Worm (Caenorhabditis elegans) whole organism, L3 larva: ENCODE measurements around the gene eri-3.

Experiments
- R02D3.7 ChIP-seq: fragments of 150-350 bp; optimal IDR thresholded peaks from 2 replicates; lab custom pipeline; 2014; ENCODE audit warnings: missing biosample characterization, missing genetic modification characterization
- ZK546.5 ChIP-seq: sonication (generic microtip); optimal IDR thresholded peaks from 2 replicates; lab custom pipeline; 2017; ENCODE audit warnings: missing biosample characterization, missing genetic modification characterization
- ama-1 ChIP-seq: fragments of 150-350 bp; optimal IDR thresholded peaks from 2 replicates; lab custom pipeline; 2018
- ceh-16 ChIP-seq: sonication (generic microtip); optimal IDR thresholded peaks from 2 replicates; lab custom pipeline; 2017; ENCODE audit warnings: missing biosample characterization, missing genetic modification characterization
- ceh-28 ChIP-seq: fragments of 150-350 bp; optimal IDR thresholded peaks from 2 replicates; lab custom pipeline; 2014; ENCODE audit warnings: missing biosample characterization, missing genetic modification reagents, missing genetic modification characterization
- ceh-82 ChIP-seq: fragments of 150-350 bp; optimal IDR thresholded peaks from 2 replicates; lab custom pipeline; 2014; ENCODE audit warnings: missing biosample characterization, missing genetic modification characterization
- ceh-9 ChIP-seq: sonication (generic microtip); optimal IDR thresholded peaks from 2 replicates; lab custom pipeline; 2018; ENCODE audit warnings: missing biosample characterization, missing genetic modification characterization
- daf-12 ChIP-seq: fragments of 150-350 bp; optimal IDR thresholded peaks from 2 replicates; lab custom pipeline; 2014; ENCODE audit warnings: missing biosample characterization, missing genetic modification reagents, missing genetic modification characterization
- egl-27 ChIP-seq: sonication (generic microtip); optimal IDR thresholded peaks from 4 replicates; lab custom pipeline; 2017; ENCODE audit warnings: missing biosample characterization, missing genetic modification reagents, missing genetic modification characterization
- elt-1 ChIP-seq: fragments of 150-350 bp; optimal IDR thresholded peaks from 2 replicates; lab custom pipeline; 2014; ENCODE audit warnings: missing biosample characterization, missing genetic modification characterization
- elt-2 ChIP-seq: sonication (generic microtip); optimal IDR thresholded peaks from 2 replicates; lab custom pipeline; 2016; ENCODE audit warnings: missing genetic modification reagents, mild to moderate bottlenecking, missing genetic modification characterization, missing compliant biosample characterization
- elt-3 ChIP-seq, 3 experiments: fragments of 150-350 bp in 1 of 3; sonication (generic microtip) in 2 of 3; optimal IDR thresholded peaks; 2 replicates in 2 of 3; 4 replicates in 1 of 3; lab custom pipeline; 2014 to 2017; ENCODE audit warnings: missing biosample characterization in 3 of 3, missing genetic modification characterization in 3 of 3
- eor-1 ChIP-seq, 2 experiments: fragments of 150-350 bp; optimal IDR thresholded peaks; 2 replicates each; lab custom pipeline; 2014 to 2018; ENCODE audit warnings: missing biosample characterization in 2 of 2, missing genetic modification characterization in 2 of 2
- fkh-2 ChIP-seq: fragments of 150-350 bp; optimal IDR thresholded peaks from 2 replicates; lab custom pipeline; 2014; ENCODE audit warnings: missing biosample characterization, missing genetic modification reagents, missing genetic modification characterization
- hmg-11 ChIP-seq: sonication (generic microtip); optimal IDR thresholded peaks from 2 replicates; lab custom pipeline; 2016; ENCODE audit warnings: missing genetic modification characterization, missing compliant biosample characterization
- lin-39 ChIP-seq: fragments of 150-350 bp; optimal IDR thresholded peaks from 2 replicates; lab custom pipeline; 2018; ENCODE audit warnings: missing biosample characterization, missing genetic modification reagents, missing genetic modification characterization
- mml-1 ChIP-seq: fragments of 150-350 bp; sonication (generic microtip); optimal IDR thresholded peaks from 3 replicates; lab custom pipeline; 2014; ENCODE audit warnings: missing biosample characterization, missing genetic modification characterization
- nfya-1 ChIP-seq: sonication (generic microtip); optimal IDR thresholded peaks from 2 replicates; lab custom pipeline; 2017; ENCODE audit warnings: missing genetic modification characterization, mild to moderate bottlenecking, missing compliant biosample characterization, antibody characterized with exemption, moderate library complexity; ENCODE audit not compliant: insufficient read depth
- nhr-12 ChIP-seq: fragments of 150-350 bp; optimal IDR thresholded peaks from 2 replicates; lab custom pipeline; 2014; ENCODE audit warnings: missing biosample characterization, missing genetic modification characterization
- nhr-23 ChIP-seq: fragments of 150-350 bp; optimal IDR thresholded peaks from 2 replicates; lab custom pipeline; 2014; ENCODE audit warnings: missing biosample characterization, missing genetic modification reagents, missing genetic modification characterization
- nhr-237 ChIP-seq: fragments of 150-350 bp; optimal IDR thresholded peaks from 2 replicates; lab custom pipeline; 2014; ENCODE audit warnings: missing biosample characterization, missing genetic modification characterization
- nhr-25 ChIP-seq: sonication (generic microtip); optimal IDR thresholded peaks from 2 replicates; lab custom pipeline; 2017; ENCODE audit warnings: missing biosample characterization, missing genetic modification characterization
- nhr-28 ChIP-seq: fragments of 150-350 bp; optimal IDR thresholded peaks from 2 replicates; lab custom pipeline; 2014; ENCODE audit warnings: missing biosample characterization, missing genetic modification characterization
- nhr-43 ChIP-seq: sonication (generic microtip); optimal IDR thresholded peaks from 2 replicates; lab custom pipeline; 2016; ENCODE audit warnings: mild to moderate bottlenecking, missing genetic modification characterization, missing compliant biosample characterization; ENCODE audit not compliant: poor library complexity, severe bottlenecking
- nhr-67 ChIP-seq: fragments of 150-350 bp; optimal IDR thresholded peaks from 2 replicates; lab custom pipeline; 2014; ENCODE audit warnings: missing biosample characterization, missing genetic modification characterization
- nhr-76 ChIP-seq: fragments of 150-350 bp; sonication (generic microtip); optimal IDR thresholded peaks from 5 replicates; lab custom pipeline; 2014; ENCODE audit warnings: missing biosample characterization, missing genetic modification characterization
- pha-4 ChIP-seq: fragments of 150-350 bp; optimal IDR thresholded peaks from 2 replicates; lab custom pipeline; 2014; ENCODE audit warnings: missing biosample characterization, missing genetic modification reagents, missing genetic modification characterization
- pqm-1 ChIP-seq: fragments of 150-350 bp; optimal IDR thresholded peaks from 2 replicates; lab custom pipeline; 2017; ENCODE audit warnings: missing biosample characterization, missing genetic modification characterization, inconsistent platforms
- sea-2 ChIP-seq: fragments of 150-350 bp; sonication (generic microtip); optimal IDR thresholded peaks from 4 replicates; lab custom pipeline; 2014; ENCODE audit warnings: missing biosample characterization, missing genetic modification reagents, missing genetic modification characterization
- snpc-4 ChIP-seq: fragments of 150-350 bp; optimal IDR thresholded peaks from 2 replicates; lab custom pipeline; 2014; ENCODE audit warnings: missing biosample characterization, missing genetic modification characterization
- tbx-2 ChIP-seq: sonication (generic microtip); optimal IDR thresholded peaks from 2 replicates; lab custom pipeline; 2016; ENCODE audit warnings: mild to moderate bottlenecking, missing genetic modification characterization, missing compliant biosample characterization
- unc-39 ChIP-seq: sonication (generic microtip); optimal IDR thresholded peaks from 4 replicates; lab custom pipeline; 2017; ENCODE audit warnings: missing biosample characterization, missing genetic modification characterization
- unc-62 ChIP-seq: fragments of 150-350 bp; sonication (generic microtip); optimal IDR thresholded peaks from 4 replicates; lab custom pipeline; 2014; ENCODE audit warnings: missing biosample characterization, missing genetic modification reagents, missing genetic modification characterization
- zag-1 ChIP-seq: fragments of 150-350 bp; optimal IDR thresholded peaks from 2 replicates; lab custom pipeline; 2014; ENCODE audit warnings: missing biosample characterization, missing genetic modification characterization
- ztf-11 ChIP-seq: fragments of 150-350 bp; optimal IDR thresholded peaks from 2 replicates; lab custom pipeline; 2014; ENCODE audit warnings: missing biosample characterization, missing genetic modification characterization
- ztf-4 ChIP-seq: fragments of 150-350 bp; optimal IDR thresholded peaks from 2 replicates; lab custom pipeline; 2014; ENCODE audit warnings: missing biosample characterization, missing genetic modification characterization

Gene eri-3

ce11 chrII:1143173-1143738, 19.9 kb downstream of the eri-3 start:
- TF ChIP-seq ztf-4 (no peak), hmg-11 (tag; lab: Kevin White, UChicago) (no peak), R02D3.7 (tag; lab: Kevin White, UChicago) (no peak), nhr-28 (tag; lab: Kevin White, UChicago) (no peak), nhr-23 (peak; percentile 29), elt-3 (tag; optimal IDR thresholded peaks at IDR 0.05; lab: Kevin White, UChicago) (no peak), elt-2 (peak; percentile 76), pqm-1 (peak; percentile 64), ceh-82 (tag; lab: Kevin White, UChicago) (no peak), nhr-43 (tag; lab: Kevin White, UChicago) (peak; percentile 65), eor-1 (tag; optimal IDR thresholded peaks at IDR 0.05; lab: Kevin White, UChicago) (no peak)

ce11 chrII:1149390-1149789, 26.1 kb downstream of the eri-3 start:
- TF ChIP-seq pqm-1 (no peak), ceh-9 (tag; lab: Kevin White, UChicago) (no peak), egl-27 (no peak), ama-1 (lab: Kevin White, UChicago) (no peak), unc-39 (tag; lab: Kevin White, UChicago) (no peak), R02D3.7 (tag; lab: Kevin White, UChicago) (no peak), unc-62 (GFP tag; lab: Kevin White, UChicago) (no peak), ztf-4 (no peak)

ce11 chrII:1151810-1152209, 28.5 kb downstream of the eri-3 start:
- TF ChIP-seq mml-1 (tag; lab: Kevin White, UChicago) = no peak
- no peak for TF ChIP-seq tbx-2 (tag; lab: Kevin White, UChicago)
- TF ChIP-seq pqm-1 = no peak
- no peak for TF ChIP-seq nhr-25 (tag; lab: Kevin White, UChicago)
- TF ChIP-seq R02D3.7 (tag; lab: Kevin White, UChicago) = no peak
- TF ChIP-seq pha-4 (tag; lab: Kevin White, UChicago) = no peak
- no peak for TF ChIP-seq ZK546.5 (tag; lab: Kevin White, UChicago)
- no peak for TF ChIP-seq ztf-11 (tag; lab: Kevin White, UChicago)
- TF ChIP-seq nhr-237 (tag; lab: Kevin White, UChicago) = no peak
- TF ChIP-seq nhr-43 (tag; lab: Kevin White, UChicago) = no peak
- TF ChIP-seq unc-62 (GFP tag; lab: Kevin White, UChicago) = no peak
- no peak for TF ChIP-seq nhr-76 (tag; lab: Kevin White, UChicago)
- TF ChIP-seq ama-1 (lab: Kevin White, UChicago) = no peak
- no peak for TF ChIP-seq nhr-67 (tag; lab: Kevin White, UChicago)
- TF ChIP-seq daf-12 (tag; lab: Kevin White, UChicago) = no peak
- no peak for TF ChIP-seq nhr-28 (tag; lab: Kevin White, UChicago)
- TF ChIP-seq eor-1 (tag; optimal IDR thresholded peaks at IDR 0.05; lab: Kevin White, UChicago) = no peak
- no peak for TF ChIP-seq zag-1 (tag; lab: Kevin White, UChicago)
- TF ChIP-seq ceh-28 (tag; lab: Kevin White, UChicago) = no peak
- TF ChIP-seq fkh-2 (tag; lab: Kevin White, UChicago) = no peak

- TF ChIP-seq elt-2 (peak; percentile 30), elt-1 (no peak)
Measured at ce11 chrII:1152732-1153131, 29.4 kb downstream of the eri-3 start.

ce11 chrII:1153299-1153698, 30.0 kb downstream of the eri-3 start:
- TF ChIP-seq zag-1 (tag; lab: Kevin White, UChicago) (no peak), nhr-237 (tag; lab: Kevin White, UChicago) (no peak), eor-1 (tag; optimal IDR thresholded peaks at IDR 0.05; lab: Kevin White, UChicago) (no peak), lin-39 (tag; lab: Kevin White, UChicago) (no peak), sea-2 (GFP tag; lab: Kevin White, UChicago) (no peak), ceh-16 (tag; lab: Kevin White, UChicago) (no peak), daf-12 (tag; lab: Kevin White, UChicago) (no peak), snpc-4 (no peak), ceh-28 (tag; lab: Kevin White, UChicago) (no peak), nfya-1 (tag; lab: Kevin White, UChicago) (no peak), nhr-43 (tag; lab: Kevin White, UChicago) (no peak), tbx-2 (tag; lab: Kevin White, UChicago) (no peak), R02D3.7 (tag; lab: Kevin White, UChicago) (no peak), ama-1 (lab: Kevin White, UChicago) (no peak), nhr-12 (no peak), nhr-67 (tag; lab: Kevin White, UChicago) (no peak)
- TF ChIP-seq, all 47 proteins: peak for 0
